Worm (Caenorhabditis elegans) whole organism, L2 larva: ENCODE results near the gene Y54G2A.12.

Experiments
- C34F6.9 ChIP-seq: fragments of 150-350 bp; optimal IDR thresholded peaks from 2 replicates; lab custom pipeline; 2014; ENCODE audit warnings: missing biosample characterization, missing genetic modification characterization
- R02D3.7 ChIP-seq: fragments of 150-350 bp; optimal IDR thresholded peaks from 2 replicates; lab custom pipeline; 2014; ENCODE audit warnings: missing biosample characterization, missing genetic modification characterization
- Y55F3AM.14 ChIP-seq: fragments of 200-800 bp; sonication (Bioruptor generic); optimal IDR thresholded peaks from 2 replicates; lab custom pipeline; 2018; ENCODE audit warnings: mild to moderate bottlenecking, missing genetic modification characterization, missing compliant biosample characterization
- ZK546.5 ChIP-seq: sonication (generic microtip); optimal IDR thresholded peaks from 2 replicates; lab custom pipeline; 2017; ENCODE audit warnings: missing biosample characterization, missing genetic modification characterization
- alr-1 ChIP-seq: fragments of 150-350 bp; optimal IDR thresholded peaks from 2 replicates; lab custom pipeline; 2014; ENCODE audit warnings: missing biosample characterization, missing genetic modification characterization
- aly-2 ChIP-seq: fragments of 150-350 bp; optimal IDR thresholded peaks from 2 replicates; lab custom pipeline; 2014; ENCODE audit warnings: missing biosample characterization, missing genetic modification characterization
- blmp-1 ChIP-seq: sonication (generic microtip); optimal IDR thresholded peaks from 2 replicates; lab custom pipeline; 2017; ENCODE audit warnings: missing genetic modification characterization, mild to moderate bottlenecking, missing compliant biosample characterization, antibody characterized with exemption, moderate library complexity; ENCODE audit not compliant: insufficient read depth
- ceh-16 ChIP-seq: fragments of 150-350 bp; optimal IDR thresholded peaks from 2 replicates; lab custom pipeline; 2014; ENCODE audit warnings: missing biosample characterization, missing genetic modification characterization
- ceh-82 ChIP-seq: fragments of 150-350 bp; optimal IDR thresholded peaks from 2 replicates; lab custom pipeline; 2014; ENCODE audit warnings: missing biosample characterization, missing genetic modification characterization
- crh-2 ChIP-seq: sonication (generic microtip); optimal IDR thresholded peaks from 2 replicates; lab custom pipeline; 2017; ENCODE audit warnings: missing biosample characterization, missing genetic modification characterization
- dmd-4 ChIP-seq: sonication (generic microtip); optimal IDR thresholded peaks from 2 replicates; lab custom pipeline; 2017; ENCODE audit warnings: missing biosample characterization, missing genetic modification characterization
- egl-27 ChIP-seq: sonication (generic microtip); optimal IDR thresholded peaks from 3 replicates; lab custom pipeline; 2017; ENCODE audit warnings: missing biosample characterization, missing genetic modification reagents, missing genetic modification characterization
- elt-1 ChIP-seq: fragments of 150-350 bp; optimal IDR thresholded peaks from 2 replicates; lab custom pipeline; 2014; ENCODE audit warnings: missing biosample characterization, missing genetic modification characterization
- elt-3 ChIP-seq: sonication (generic microtip); optimal IDR thresholded peaks from 2 replicates; lab custom pipeline; 2017; ENCODE audit warnings: missing biosample characterization, missing genetic modification characterization
- fos-1 ChIP-seq: fragments of 150-350 bp; optimal IDR thresholded peaks from 2 replicates; lab custom pipeline; 2014; ENCODE audit warnings: missing biosample characterization, missing genetic modification characterization
- gmeb-1 ChIP-seq: fragments of 150-350 bp; optimal IDR thresholded peaks from 2 replicates; lab custom pipeline; 2014; ENCODE audit warnings: missing biosample characterization, missing genetic modification characterization
- lin-11 ChIP-seq: fragments of 150-350 bp; sonication (generic microtip); optimal IDR thresholded peaks from 2 replicates; lab custom pipeline; 2014; ENCODE audit warnings: missing biosample characterization, missing genetic modification characterization, inconsistent platforms, mixed read lengths
- lin-13 ChIP-seq: fragments of 150-350 bp; optimal IDR thresholded peaks from 2 replicates; lab custom pipeline; 2014; ENCODE audit warnings: missing biosample characterization, missing genetic modification reagents, missing genetic modification characterization
- lsy-2 ChIP-seq, 2 experiments: fragments of 150-350 bp in 1 of 2; sonication (generic microtip) in 1 of 2; optimal IDR thresholded peaks; 2 replicates each; lab custom pipeline; 2014 to 2017; ENCODE audit warnings: missing biosample characterization in 2 of 2, missing genetic modification characterization in 2 of 2
- mab-5 ChIP-seq: fragments of 150-350 bp; optimal IDR thresholded peaks from 2 replicates; lab custom pipeline; 2014; ENCODE audit warnings: missing biosample characterization, missing genetic modification characterization
- mbf-1 ChIP-seq: sonication (generic microtip); optimal IDR thresholded peaks from 2 replicates; lab custom pipeline; 2017; ENCODE audit warnings: missing biosample characterization, missing genetic modification characterization
- mdl-1 ChIP-seq, 2 experiments: fragments of 150-350 bp in 1 of 2; sonication (generic microtip) in 1 of 2; optimal IDR thresholded peaks; 2 replicates each; lab custom pipeline; 2017; ENCODE audit warnings: missing biosample characterization in 2 of 2, missing genetic modification characterization in 2 of 2
- nhr-10 ChIP-seq: sonication (generic microtip); optimal IDR thresholded peaks from 2 replicates; lab custom pipeline; 2017; ENCODE audit warnings: missing biosample characterization, missing genetic modification characterization
- nhr-11 ChIP-seq: fragments of 150-350 bp; optimal IDR thresholded peaks from 2 replicates; lab custom pipeline; 2014; ENCODE audit warnings: missing biosample characterization, missing genetic modification characterization
- nhr-129 ChIP-seq: fragments of 150-350 bp; optimal IDR thresholded peaks from 2 replicates; lab custom pipeline; 2014; ENCODE audit warnings: missing biosample characterization, missing genetic modification characterization
- nhr-21 ChIP-seq: fragments of 150-350 bp; optimal IDR thresholded peaks from 2 replicates; lab custom pipeline; 2014; ENCODE audit warnings: missing biosample characterization, missing genetic modification characterization
- nhr-23 ChIP-seq: fragments of 150-350 bp; optimal IDR thresholded peaks from 2 replicates; lab custom pipeline; 2014; ENCODE audit warnings: missing biosample characterization, missing genetic modification reagents, missing genetic modification characterization
- nhr-237 ChIP-seq: fragments of 150-350 bp; optimal IDR thresholded peaks from 2 replicates; lab custom pipeline; 2014; ENCODE audit warnings: missing biosample characterization, missing genetic modification characterization
- nhr-25 ChIP-seq: fragments of 150-350 bp; sonication (generic microtip); optimal IDR thresholded peaks from 3 replicates; lab custom pipeline; 2014; ENCODE audit warnings: missing biosample characterization, missing genetic modification characterization
- nhr-6 ChIP-seq: fragments of 150-350 bp; optimal IDR thresholded peaks from 2 replicates; lab custom pipeline; 2014; ENCODE audit warnings: missing biosample characterization, missing genetic modification characterization
- nhr-77 ChIP-seq: fragments of 150-350 bp; optimal IDR thresholded peaks from 2 replicates; lab custom pipeline; 2014; ENCODE audit warnings: missing biosample characterization, missing genetic modification characterization
- peb-1 ChIP-seq: fragments of 150-350 bp; optimal IDR thresholded peaks from 2 replicates; lab custom pipeline; 2014; ENCODE audit warnings: missing biosample characterization, missing genetic modification characterization
- sem-4 ChIP-seq: fragments of 150-350 bp; optimal IDR thresholded peaks from 2 replicates; lab custom pipeline; 2014; ENCODE audit warnings: missing biosample characterization, missing genetic modification reagents, missing genetic modification characterization
- skn-1 ChIP-seq: sonication (generic microtip); optimal IDR thresholded peaks from 2 replicates; lab custom pipeline; 2017; ENCODE audit warnings: missing biosample characterization, missing genetic modification characterization
- sma-9 ChIP-seq, 2 experiments: fragments of 150-350 bp in 1 of 2; sonication (generic microtip) in 1 of 2; optimal IDR thresholded peaks; 2 replicates each; lab custom pipeline; 2014 to 2016; ENCODE audit warnings: missing genetic modification characterization in 2 of 2, mild to moderate bottlenecking in 1 of 2, missing biosample characterization in 1 of 2, missing compliant biosample characterization in 1 of 2, missing genetic modification reagents in 1 of 2, moderate library complexity in 1 of 2
- snpc-4 ChIP-seq: fragments of 150-350 bp; optimal IDR thresholded peaks from 2 replicates; lab custom pipeline; 2014; ENCODE audit warnings: missing biosample characterization, missing genetic modification characterization
- unc-39 ChIP-seq: fragments of 150-350 bp; optimal IDR thresholded peaks from 2 replicates; lab custom pipeline; 2014; ENCODE audit warnings: missing biosample characterization, missing genetic modification characterization
- unc-55 ChIP-seq: fragments of 150-350 bp; sonication (generic microtip); optimal IDR thresholded peaks from 3 replicates; lab custom pipeline; 2014; ENCODE audit warnings: missing biosample characterization, missing genetic modification reagents, missing genetic modification characterization
- unc-62 ChIP-seq: fragments of 150-350 bp; optimal IDR thresholded peaks from 2 replicates; lab custom pipeline; 2014; ENCODE audit warnings: missing biosample characterization, missing genetic modification reagents, missing genetic modification characterization
- zag-1 ChIP-seq: fragments of 150-350 bp; optimal IDR thresholded peaks from 2 replicates; lab custom pipeline; 2014; ENCODE audit warnings: missing biosample characterization, missing genetic modification characterization
- ztf-11 ChIP-seq: sonication (generic microtip); optimal IDR thresholded peaks from 2 replicates; lab custom pipeline; 2017; ENCODE audit warnings: missing biosample characterization, missing genetic modification characterization
- ztf-4 ChIP-seq: fragments of 150-350 bp; optimal IDR thresholded peaks from 2 replicates; lab custom pipeline; 2014; ENCODE audit warnings: missing biosample characterization, missing genetic modification characterization

Y54G2A.12 gene

ce11 chrIV:2774500-2774899 lies 8.1 kb downstream of the Y54G2A.12 start (continued):
- no peak for TF ChIP-seq ztf-4
- TF ChIP-seq C34F6.9 (tag; lab: Kevin White, UChicago) = peak; percentile 89
- peak; percentile 88 for TF ChIP-seq crh-2 (tag; lab: Kevin White, UChicago)
- TF ChIP-seq elt-1 (tag; lab: Kevin White, UChicago) = no peak
- TF ChIP-seq skn-1 (tag; lab: Kevin White, UChicago) = no peak
- TF ChIP-seq unc-39 = no peak
- TF ChIP-seq nhr-23 (tag; lab: Kevin White, UChicago) = no peak
- TF ChIP-seq aly-2 (tag; lab: Kevin White, UChicago) = no peak
- no peak for TF ChIP-seq nhr-11 (tag; lab: Kevin White, UChicago)
- no peak for TF ChIP-seq nhr-10 (tag; lab: Kevin White, UChicago)
- TF ChIP-seq elt-3 (tag; lab: Kevin White, UChicago) = no peak
- peak; percentile 7 for TF ChIP-seq snpc-4 (tag; lab: Kevin White, UChicago)
- TF ChIP-seq ceh-16 (tag; lab: Kevin White, UChicago) = no peak
- TF ChIP-seq ztf-11 (tag; lab: Kevin White, UChicago) = no peak
- TF ChIP-seq nhr-77 = no peak
- no peak for TF ChIP-seq zag-1 (tag; lab: Kevin White, UChicago)
- TF ChIP-seq alr-1 (tag; lab: Kevin White, UChicago) = no peak
- no peak for TF ChIP-seq peb-1
- peak; percentile 84 for TF ChIP-seq nhr-129 (tag; lab: Kevin White, UChicago)
- peak; percentile 57 for TF ChIP-seq nhr-6 (tag; lab: Kevin White, UChicago)
- TF ChIP-seq unc-55 = peak; percentile 19
- TF ChIP-seq lin-11 (tag; lab: Kevin White, UChicago) = no peak
- peak in 1 of 2 experiments; percentile 34 for TF ChIP-seq mdl-1 (tag; optimal IDR thresholded peaks at IDR 0.05; lab: Kevin White, UChicago)
- TF ChIP-seq dmd-4 (tag; lab: Kevin White, UChicago) = no peak
- peak; percentile 59 for TF ChIP-seq fos-1
- TF ChIP-seq R02D3.7 = no peak

- TF ChIP-seq lin-13 (GFP tag; lab: Kevin White, UChicago) (peak; percentile 15), nhr-25 (tag; lab: Kevin White, UChicago) (peak; percentile 35), nhr-77 (no peak), lsy-2 (tag; optimal IDR thresholded peaks at IDR 0.05; lab: Kevin White, UChicago) (peak in 1 of 2 experiments; percentile 29), sma-9 (GFP tag; optimal IDR thresholded peaks at IDR 0.05; lab: Kevin White, UChicago) (peak; percentile 35), sma-9 (tag; optimal IDR thresholded peaks at IDR 0.05; lab: Kevin White, UChicago) (no peak), nhr-129 (tag; lab: Kevin White, UChicago) (peak; percentile 68), unc-62 (no peak)
These were observed 9.2 kb downstream of the Y54G2A.12 start for ce11 chrIV:2773382-2773979.

ce11 chrIV:2772209-2772851 lies 10.3 kb downstream of the Y54G2A.12 start:
- no peak for TF ChIP-seq mdl-1 (tag; optimal IDR thresholded peaks at IDR 0.05; lab: Kevin White, UChicago)
- no peak for TF ChIP-seq sem-4 (tag; lab: Kevin White, UChicago)
- no peak for TF ChIP-seq lsy-2 (tag; optimal IDR thresholded peaks at IDR 0.05; lab: Kevin White, UChicago)
- no peak for TF ChIP-seq gmeb-1 (tag; lab: Kevin White, UChicago)
- no peak for TF ChIP-seq aly-2 (tag; lab: Kevin White, UChicago)
- TF ChIP-seq ZK546.5 (tag; lab: Kevin White, UChicago) = no peak
- no peak for TF ChIP-seq skn-1 (tag; lab: Kevin White, UChicago)
- TF ChIP-seq blmp-1 (tag; lab: Kevin White, UChicago) = peak; percentile 47
- no peak for TF ChIP-seq egl-27 (tag; lab: Kevin White, UChicago)
- no peak for TF ChIP-seq nhr-10 (tag; lab: Kevin White, UChicago)
- no peak for TF ChIP-seq nhr-23 (tag; lab: Kevin White, UChicago)
- no peak for TF ChIP-seq lin-13 (GFP tag; lab: Kevin White, UChicago)
- TF ChIP-seq peb-1 = no peak
- TF ChIP-seq nhr-21 = no peak
- TF ChIP-seq mbf-1 = no peak
- TF ChIP-seq Y55F3AM.14 (GFP tag; lab: Kevin White, UChicago) = peak; percentile 74
- TF ChIP-seq unc-39 = no peak
- peak; percentile 56 for TF ChIP-seq nhr-25 (tag; lab: Kevin White, UChicago)
- TF ChIP-seq ztf-11 (tag; lab: Kevin White, UChicago) = no peak
- TF ChIP-seq dmd-4 (tag; lab: Kevin White, UChicago) = no peak
- no peak for TF ChIP-seq mab-5
- no peak for TF ChIP-seq nhr-237 (tag; lab: Kevin White, UChicago)
- TF ChIP-seq ceh-82 = no peak
- TF ChIP-seq alr-1 (tag; lab: Kevin White, UChicago) = no peak
- TF ChIP-seq, all 48 proteins: peak for 3
